Worm (Caenorhabditis elegans): Measurements from ENCODE around the gene ifb-2.

DNA sequence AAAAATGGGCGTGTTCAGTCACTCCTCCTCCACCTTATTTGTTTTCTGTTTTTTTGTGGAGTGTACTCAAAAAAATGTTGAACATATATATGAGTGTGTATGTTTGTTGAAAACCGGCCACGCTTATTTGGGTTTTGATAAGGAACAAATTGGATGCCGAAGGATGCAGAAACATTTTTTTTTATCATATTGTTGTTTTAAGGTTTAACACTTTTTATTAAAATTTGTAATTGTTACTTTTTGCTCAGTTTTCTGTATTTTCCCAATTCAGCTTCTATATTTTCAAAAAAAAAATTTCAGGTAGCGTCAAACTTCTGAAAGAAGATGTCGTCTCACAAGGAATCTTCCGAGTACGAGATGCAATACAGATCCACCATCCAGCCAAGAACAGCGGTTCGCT, 15.3 kb downstream of the ifb-2 start, which contains the start of gene ifb-1:
- TF ChIP-seq nhr-76 (tag; optimal IDR thresholded peaks at IDR 0.05) (no peak), ceh-82 (tag; optimal IDR thresholded peaks at IDR 0.05) (no peak)

Data from whole organism, L3 larva.